Worm (Caenorhabditis elegans) whole organism, midembryonic: ENCODE results near the gene perm-4.

Experiments
- T22C8.4 ChIP-seq: fragments of 200-800 bp; sonication (Bioruptor generic); IDR thresholded peaks from 2 replicates; pipeline ENCODE4 v1.3.6; 2022; ENCODE audit warnings: missing genetic modification characterization, missing compliant biosample characterization
- cog-1 ChIP-seq: sonication (generic microtip); optimal IDR thresholded peaks from 2 replicates; lab custom pipeline; 2016; ENCODE audit warnings: missing genetic modification characterization, missing compliant biosample characterization
- flt-1 ChIP-seq: fragments of 200-800 bp; sonication (Bioruptor generic); IDR thresholded peaks from 2 replicates; pipeline ENCODE4 v1.3.6; 2022; ENCODE audit warnings: missing genetic modification characterization, missing compliant biosample characterization
- klf-2 ChIP-seq: fragments of 200-800 bp; sonication (Bioruptor generic); conservative IDR thresholded peaks from 2 replicates; pipeline ENCODE4 v1.3.6; 2022; ENCODE audit warnings: missing genetic modification reagents, missing genetic modification characterization, missing compliant biosample characterization
- tab-1 ChIP-seq: fragments of 200-800 bp; sonication (Bioruptor generic); IDR thresholded peaks from 2 replicates; pipeline ENCODE4 v1.3.6; 2022; ENCODE audit warnings: missing genetic modification characterization, missing compliant biosample characterization
- ztf-23 ChIP-seq: fragments of 200-800 bp; sonication (Bioruptor generic); IDR thresholded peaks from 2 replicates; pipeline ENCODE4 v1.3.6; 2022; ENCODE audit warnings: missing genetic modification reagents, missing genetic modification characterization, missing compliant biosample characterization

ce11 chrIV:1086913-1087312 is 38.0 kb downstream of the perm-4 start, which contains the start of gene csn-4:
- TF ChIP-seq T22C8.4 = no peak
- no peak for TF ChIP-seq klf-2 (GFP tag; lab: Robert Waterston, UW)
- no peak for TF ChIP-seq ztf-23 (GFP tag; lab: Robert Waterston, UW)
- no peak for TF ChIP-seq tab-1 (GFP tag; lab: Robert Waterston, UW)
- TF ChIP-seq flt-1 = no peak
- no peak for TF ChIP-seq cog-1 (tag; lab: Kevin White, UChicago)
